Fruit fly (Drosophila melanogaster): ENCODE measurements around the gene Dnai2.

DNA sequence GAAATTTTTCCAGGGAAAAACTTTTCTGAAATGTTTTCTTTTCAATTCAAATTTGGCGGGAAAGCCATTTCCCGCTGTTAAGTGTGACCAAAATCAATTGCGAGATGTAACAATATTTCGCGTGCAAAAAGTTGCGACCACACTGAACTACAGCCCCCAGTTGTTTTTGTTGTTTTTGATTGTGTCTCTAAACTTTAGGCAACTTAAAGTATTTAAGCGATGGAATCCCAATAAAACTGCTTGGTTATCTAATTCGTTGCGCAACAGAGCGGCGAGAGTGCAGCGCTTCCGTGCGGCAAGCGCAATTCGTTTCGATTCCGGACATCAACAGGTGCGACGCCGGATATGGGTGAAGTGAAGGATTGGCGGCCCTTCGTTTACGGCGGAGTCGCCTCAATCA, 21.7 kb upstream of the Dnai2 start, which contains the start of gene Bmcp:
- TF ChIP-seq Myc (optimal IDR thresholded peaks at IDR 0.05), result no peak
- no peak for TF ChIP-seq Dif (GFP tag; optimal IDR thresholded peaks at IDR 0.05; ENCODE audit: partially characterized antibody)
- no peak for TF ChIP-seq ey (GFP tag; optimal IDR thresholded peaks at IDR 0.05)
